Worm (Caenorhabditis elegans): ENCODE results near the gene col-122.

- no peak for TF ChIP-seq ztf-11 (tag; optimal IDR thresholded peaks at IDR 0.05)
- no peak for TF ChIP-seq mep-1 (tag; optimal IDR thresholded peaks at IDR 0.05)
- TF ChIP-seq elt-1 (tag; optimal IDR thresholded peaks at IDR 0.05; ENCODE audit: borderline replicate concordance, insufficient read depth), result no peak
- TF ChIP-seq elt-3 (tag; optimal IDR thresholded peaks at IDR 0.05), result no peak
- TF ChIP-seq mab-5 (tag; optimal IDR thresholded peaks at IDR 0.05), result no peak
- TF ChIP-seq lin-13 (tag; optimal IDR thresholded peaks at IDR 0.05), result no peak
Measured at ce11 chrIV:9516831-9517230, 46.3 kb upstream of the col-122 start, which contains the start of gene C33A12.19.
